Worm (Caenorhabditis elegans) whole organism, L2 larva: ENCODE results near the gene C35B1.7.

Source experiments
- C34F6.9 ChIP-seq: fragments of 150-350 bp; optimal IDR thresholded peaks from 2 replicates; lab custom pipeline; 2014; ENCODE audit warnings: missing biosample characterization, missing genetic modification characterization
- alr-1 ChIP-seq: fragments of 150-350 bp; optimal IDR thresholded peaks from 2 replicates; lab custom pipeline; 2014; ENCODE audit warnings: missing biosample characterization, missing genetic modification characterization
- blmp-1 ChIP-seq: sonication (generic microtip); optimal IDR thresholded peaks from 2 replicates; lab custom pipeline; 2017; ENCODE audit warnings: missing genetic modification characterization, mild to moderate bottlenecking, missing compliant biosample characterization, antibody characterized with exemption, moderate library complexity; ENCODE audit not compliant: insufficient read depth
- ceh-82 ChIP-seq: fragments of 150-350 bp; optimal IDR thresholded peaks from 2 replicates; lab custom pipeline; 2014; ENCODE audit warnings: missing biosample characterization, missing genetic modification characterization
- lsy-2 ChIP-seq, 2 experiments: fragments of 150-350 bp in 1 of 2; sonication (generic microtip) in 1 of 2; optimal IDR thresholded peaks; 2 replicates each; lab custom pipeline; 2014 to 2017; ENCODE audit warnings: missing biosample characterization in 2 of 2, missing genetic modification characterization in 2 of 2
- nhr-10 ChIP-seq: sonication (generic microtip); optimal IDR thresholded peaks from 2 replicates; lab custom pipeline; 2017; ENCODE audit warnings: missing biosample characterization, missing genetic modification characterization
- nhr-11 ChIP-seq: fragments of 150-350 bp; optimal IDR thresholded peaks from 2 replicates; lab custom pipeline; 2014; ENCODE audit warnings: missing biosample characterization, missing genetic modification characterization
- nhr-12 ChIP-seq: fragments of 150-350 bp; optimal IDR thresholded peaks from 2 replicates; lab custom pipeline; 2014; ENCODE audit warnings: missing biosample characterization, missing genetic modification characterization
- nhr-23 ChIP-seq: fragments of 150-350 bp; optimal IDR thresholded peaks from 2 replicates; lab custom pipeline; 2014; ENCODE audit warnings: missing biosample characterization, missing genetic modification reagents, missing genetic modification characterization
- nhr-77 ChIP-seq: fragments of 150-350 bp; optimal IDR thresholded peaks from 2 replicates; lab custom pipeline; 2014; ENCODE audit warnings: missing biosample characterization, missing genetic modification characterization
- snpc-4 ChIP-seq: fragments of 150-350 bp; optimal IDR thresholded peaks from 2 replicates; lab custom pipeline; 2014; ENCODE audit warnings: missing biosample characterization, missing genetic modification characterization
- unc-55 ChIP-seq: fragments of 150-350 bp; sonication (generic microtip); optimal IDR thresholded peaks from 3 replicates; lab custom pipeline; 2014; ENCODE audit warnings: missing biosample characterization, missing genetic modification reagents, missing genetic modification characterization
- zag-1 ChIP-seq: fragments of 150-350 bp; optimal IDR thresholded peaks from 2 replicates; lab custom pipeline; 2014; ENCODE audit warnings: missing biosample characterization, missing genetic modification characterization
- ztf-1 ChIP-seq: fragments of 200-800 bp; sonication (Bioruptor generic); conservative IDR thresholded peaks from 2 replicates; pipeline ENCODE4 v1.3.6; 2022; ENCODE audit warnings: missing genetic modification characterization, missing compliant biosample characterization

- TF ChIP-seq nhr-77 (no peak), lsy-2 (tag; optimal IDR thresholded peaks at IDR 0.05; lab: Kevin White, UChicago) (no peak), nhr-11 (tag; lab: Kevin White, UChicago) (no peak), blmp-1 (tag; lab: Kevin White, UChicago) (no peak), unc-55 (no peak), ceh-82 (tag; lab: Kevin White, UChicago) (no peak), C34F6.9 (tag; lab: Kevin White, UChicago) (no peak), nhr-10 (tag; lab: Kevin White, UChicago) (no peak), snpc-4 (tag; lab: Kevin White, UChicago) (no peak), nhr-23 (no peak), alr-1 (tag; lab: Kevin White, UChicago) (no peak), nhr-12 (tag; lab: Kevin White, UChicago) (no peak), ztf-1 (GFP tag; lab: Robert Waterston, UW) (no peak), zag-1 (tag; lab: Kevin White, UChicago) (no peak)
Measured at ce11 chrIV:4108767-4109166, at the start of gene C35B1.7.
